Fruit fly (Drosophila melanogaster) whole organism, embryonic: Measurements from ENCODE around the gene TH1.

ENCODE experiments used
- Atf6 ChIP-seq: fragments of 200-800 bp; sonication (Bioruptor generic); IDR thresholded peaks from 2 replicates; pipeline ENCODE4 v1.3.6; 2022; ENCODE audit warnings: missing biosample characterization, missing genetic modification characterization
- CG10267 ChIP-seq: fragments of 200-800 bp; sonication (Bioruptor generic); optimal IDR thresholded peaks from 2 replicates; lab custom pipeline; 2018; ENCODE audit warnings: missing biosample characterization, mild to moderate bottlenecking, missing genetic modification characterization, moderate library complexity
- CG10366 ChIP-seq: fragments of 200-800 bp; sonication (Bioruptor generic); IDR thresholded peaks from 2 replicates; pipeline ENCODE4 v1.3.6; 2022; ENCODE audit warnings: missing biosample characterization, missing genetic modification characterization
- CG12219 ChIP-seq: fragments of 200-800 bp; sonication (Bioruptor generic); optimal IDR thresholded peaks from 3 replicates; lab custom pipeline; 2018; ENCODE audit warnings: missing biosample characterization, mild to moderate bottlenecking, missing genetic modification characterization
- CG12769 ChIP-seq: fragments of 200-800 bp; sonication (Bioruptor generic); optimal IDR thresholded peaks from 2 replicates; lab custom pipeline; 2019; ENCODE audit warnings: missing biosample characterization, mild to moderate bottlenecking, missing genetic modification characterization, moderate library complexity
- CG13296 ChIP-seq: fragments of 200-800 bp; sonication (Bioruptor generic); optimal IDR thresholded peaks from 3 replicates; lab custom pipeline; 2018; ENCODE audit warnings: missing biosample characterization, mild to moderate bottlenecking, missing genetic modification characterization
- CG14050 ChIP-seq: fragments of 200-800 bp; sonication (Bioruptor generic); IDR thresholded peaks from 3 replicates; pipeline ENCODE4 v1.3.6; 2022; ENCODE audit warnings: missing biosample characterization, missing genetic modification characterization
- CG15269 ChIP-seq: fragments of 200-800 bp; sonication (Bioruptor generic); optimal IDR thresholded peaks from 2 replicates; lab custom pipeline; 2018; ENCODE audit warnings: missing biosample characterization, mild to moderate bottlenecking, missing genetic modification characterization, moderate library complexity
- CG17568 ChIP-seq: fragments of 200-800 bp; sonication (Bioruptor generic); optimal IDR thresholded peaks from 2 replicates; lab custom pipeline; 2018; ENCODE audit warnings: missing biosample characterization, mild to moderate bottlenecking, missing genetic modification characterization, moderate library complexity
- CG17802 ChIP-seq: fragments of 200-800 bp; sonication (Bioruptor generic); optimal IDR thresholded peaks from 2 replicates; lab custom pipeline; 2018; ENCODE audit warnings: missing biosample characterization, mild to moderate bottlenecking, missing genetic modification characterization, moderate library complexity
- CG18599 ChIP-seq: fragments of 200-800 bp; sonication (Bioruptor generic); optimal IDR thresholded peaks from 3 replicates; lab custom pipeline; 2017; ENCODE audit warnings: missing biosample characterization, missing genetic modification characterization, mild to moderate bottlenecking, moderate library complexity, missing genetic modification reagents
- CG2678 ChIP-seq: fragments of 200-800 bp; sonication (Bioruptor generic); optimal IDR thresholded peaks from 3 replicates; lab custom pipeline; 2019; ENCODE audit warnings: missing biosample characterization, mild to moderate bottlenecking, missing genetic modification characterization, moderate library complexity
- CG2712 ChIP-seq: fragments of 200-800 bp; optimal IDR thresholded peaks from 3 replicates; lab custom pipeline; 2019; ENCODE audit warnings: missing biosample characterization, mild to moderate bottlenecking, missing genetic modification characterization, moderate library complexity
- CG4820 ChIP-seq: fragments of 200-800 bp; sonication (Bioruptor generic); optimal IDR thresholded peaks from 3 replicates; lab custom pipeline; 2016; ENCODE audit warnings: missing biosample characterization, missing genetic modification characterization
- CG6689 ChIP-seq: fragments of 200-800 bp; sonication (Bioruptor generic); IDR thresholded peaks from 2 replicates; pipeline ENCODE4 v1.3.6; 2022; ENCODE audit warnings: missing biosample characterization, missing genetic modification characterization
- CG7271 ChIP-seq: fragments of 200-800 bp; sonication (Bioruptor generic); optimal IDR thresholded peaks from 2 replicates; lab custom pipeline; 2018; ENCODE audit warnings: missing biosample characterization, mild to moderate bottlenecking, missing genetic modification characterization, moderate library complexity
- CG8290 ChIP-seq, 3 experiments: fragments of 200-800 bp; sonication (Bioruptor generic); optimal IDR thresholded peaks; 2 replicates each; lab custom pipeline; 2016 to 2019; ENCODE audit warnings: missing biosample characterization in 3 of 3, missing genetic modification characterization in 3 of 3, mild to moderate bottlenecking in 2 of 3, moderate library complexity in 1 of 3
- CG8359 ChIP-seq: fragments of 200-800 bp; sonication (Bioruptor generic); optimal IDR thresholded peaks from 2 replicates; lab custom pipeline; 2017; ENCODE audit warnings: missing biosample characterization, mild to moderate bottlenecking, missing genetic modification characterization, borderline replicate concordance
- CG8388 ChIP-seq: fragments of 200-800 bp; sonication (Bioruptor generic); optimal IDR thresholded peaks from 2 replicates; lab custom pipeline; 2019; ENCODE audit warnings: missing biosample characterization, mild to moderate bottlenecking, missing genetic modification characterization, moderate library complexity
- CG9437 ChIP-seq: fragments of 200-800 bp; sonication (Bioruptor generic); optimal IDR thresholded peaks from 2 replicates; lab custom pipeline; 2018; ENCODE audit warnings: missing biosample characterization, mild to moderate bottlenecking, missing genetic modification characterization
- Chrac-16 ChIP-seq: fragments of 200-800 bp; sonication (Bioruptor generic); optimal IDR thresholded peaks from 3 replicates; lab custom pipeline; 2016; ENCODE audit warnings: missing biosample characterization, missing genetic modification characterization
- HmgZ ChIP-seq: fragments of 200-800 bp; sonication (Bioruptor generic); optimal IDR thresholded peaks from 2 replicates; lab custom pipeline; 2018; ENCODE audit warnings: missing biosample characterization, mild to moderate bottlenecking, missing genetic modification characterization
- Hmr ChIP-seq: fragments of 200-800 bp; sonication (Bioruptor generic); optimal IDR thresholded peaks from 3 replicates; lab custom pipeline; 2017; ENCODE audit warnings: mild to moderate bottlenecking, missing biosample characterization, missing genetic modification reagents, missing genetic modification characterization
- Nf-YB ChIP-seq: fragments of 200-800 bp; sonication (Bioruptor generic); optimal IDR thresholded peaks from 3 replicates; lab custom pipeline; 2019; ENCODE audit warnings: missing biosample characterization, mild to moderate bottlenecking, missing genetic modification characterization, moderate library complexity
- Oaz ChIP-seq: fragments of 200-800 bp; sonication (Bioruptor generic); IDR thresholded peaks from 2 replicates; pipeline ENCODE4 v1.3.6; 2022; ENCODE audit warnings: missing biosample characterization, missing genetic modification characterization
- Oli ChIP-seq: fragments of 200-800 bp; sonication (Bioruptor generic); optimal IDR thresholded peaks from 2 replicates; lab custom pipeline; 2018; ENCODE audit warnings: missing biosample characterization, mild to moderate bottlenecking, missing genetic modification characterization, moderate library complexity
- PHDP ChIP-seq: fragments of 200-800 bp; sonication (Bioruptor generic); optimal IDR thresholded peaks from 3 replicates; lab custom pipeline; 2018; ENCODE audit warnings: missing biosample characterization, mild to moderate bottlenecking, missing genetic modification characterization, moderate library complexity
- Sin3A ChIP-seq: fragments of >200 bp; optimal IDR thresholded peaks from 2 replicates; lab custom pipeline; 2018
- Sox102F ChIP-seq: fragments of 200-800 bp; sonication (Bioruptor generic); optimal IDR thresholded peaks from 2 replicates; lab custom pipeline; 2018; ENCODE audit warnings: missing biosample characterization, mild to moderate bottlenecking, missing genetic modification characterization, moderate library complexity
- Spps ChIP-seq: fragments of 200-800 bp; sonication (Bioruptor generic); optimal IDR thresholded peaks from 2 replicates; lab custom pipeline; 2018; ENCODE audit warnings: missing biosample characterization, mild to moderate bottlenecking, missing genetic modification characterization
- az2 ChIP-seq: fragments of 200-800 bp; sonication (Bioruptor generic); optimal IDR thresholded peaks from 3 replicates; lab custom pipeline; 2016; ENCODE audit warnings: missing biosample characterization, missing genetic modification characterization
- bab2 ChIP-seq: fragments of 200-800 bp; sonication (Bioruptor generic); optimal IDR thresholded peaks from 2 replicates; lab custom pipeline; 2016; ENCODE audit warnings: missing biosample characterization, missing genetic modification characterization
- croc ChIP-seq: fragments of 200-800 bp; sonication (Bioruptor generic); conservative IDR thresholded peaks from 3 replicates; pipeline ENCODE4 v1.3.6; 2022; ENCODE audit warnings: missing biosample characterization, missing genetic modification characterization
- cwo ChIP-seq: fragments of 200-800 bp; sonication (Bioruptor generic); optimal IDR thresholded peaks from 3 replicates; lab custom pipeline; 2017; ENCODE audit warnings: missing biosample characterization, missing genetic modification characterization, mild to moderate bottlenecking, moderate library complexity, missing genetic modification reagents
- en ChIP-seq: fragments of 200-800 bp; sonication (Bioruptor generic); optimal IDR thresholded peaks from 2 replicates; lab custom pipeline; 2016; ENCODE audit warnings: missing biosample characterization, missing genetic modification characterization
- esg ChIP-seq: fragments of 200-800 bp; sonication (Bioruptor generic); conservative IDR thresholded peaks from 2 replicates; pipeline ENCODE4 v1.3.6; 2022; ENCODE audit warnings: missing biosample characterization, missing genetic modification characterization
- mirr ChIP-seq: fragments of 200-800 bp; sonication (Bioruptor generic); optimal IDR thresholded peaks from 3 replicates; lab custom pipeline; 2018; ENCODE audit warnings: missing biosample characterization, mild to moderate bottlenecking, missing genetic modification characterization
- p53 ChIP-seq: fragments of 200-800 bp; sonication (Bioruptor generic); optimal IDR thresholded peaks from 2 replicates; lab custom pipeline; 2016; ENCODE audit warnings: missing biosample characterization, missing genetic modification characterization
- pum ChIP-seq: fragments of 200-800 bp; sonication (Bioruptor generic); optimal IDR thresholded peaks from 2 replicates; lab custom pipeline; 2016; ENCODE audit warnings: missing biosample characterization, missing genetic modification characterization
- ranshi ChIP-seq: fragments of 200-800 bp; sonication (Bioruptor generic); IDR thresholded peaks from 2 replicates; pipeline ENCODE4 v1.3.6; 2022; ENCODE audit warnings: missing biosample characterization, missing genetic modification characterization
- salm ChIP-seq: fragments of 200-800 bp; sonication (Bioruptor generic); optimal IDR thresholded peaks from 2 replicates; lab custom pipeline; 2018; ENCODE audit warnings: missing biosample characterization, mild to moderate bottlenecking, missing genetic modification characterization
- sens ChIP-seq: fragments of 200-800 bp; sonication (Bioruptor generic); peaks from one replicate; lab custom pipeline; 2016; ENCODE audit warnings: missing biosample characterization, missing genetic modification characterization
- seq ChIP-seq: fragments of 200-800 bp; sonication (Bioruptor generic); IDR thresholded peaks from 2 replicates; pipeline ENCODE4 v1.3.6; 2022; ENCODE audit warnings: missing biosample characterization, missing genetic modification characterization
- slou ChIP-seq: fragments of 200-800 bp; sonication (Bioruptor generic); optimal IDR thresholded peaks from 3 replicates; lab custom pipeline; 2016; ENCODE audit warnings: missing biosample characterization, missing genetic modification characterization
- sr ChIP-seq: fragments of 200-800 bp; sonication (Bioruptor generic); IDR thresholded peaks from 3 replicates; pipeline ENCODE4 v1.3.6; 2022; ENCODE audit warnings: missing biosample characterization, missing genetic modification characterization
- ssp ChIP-seq: fragments of 200-800 bp; sonication (Bioruptor generic); IDR thresholded peaks from 2 replicates; pipeline ENCODE4 v1.3.6; 2022; ENCODE audit warnings: missing biosample characterization, missing genetic modification characterization
- vnd ChIP-seq: fragments of 200-800 bp; sonication (Bioruptor generic); IDR thresholded peaks from 3 replicates; pipeline ENCODE4 v1.3.6; 2022; ENCODE audit warnings: missing biosample characterization, missing genetic modification characterization; ENCODE audit not compliant: partially characterized antibody

Gene TH1

DNA sequence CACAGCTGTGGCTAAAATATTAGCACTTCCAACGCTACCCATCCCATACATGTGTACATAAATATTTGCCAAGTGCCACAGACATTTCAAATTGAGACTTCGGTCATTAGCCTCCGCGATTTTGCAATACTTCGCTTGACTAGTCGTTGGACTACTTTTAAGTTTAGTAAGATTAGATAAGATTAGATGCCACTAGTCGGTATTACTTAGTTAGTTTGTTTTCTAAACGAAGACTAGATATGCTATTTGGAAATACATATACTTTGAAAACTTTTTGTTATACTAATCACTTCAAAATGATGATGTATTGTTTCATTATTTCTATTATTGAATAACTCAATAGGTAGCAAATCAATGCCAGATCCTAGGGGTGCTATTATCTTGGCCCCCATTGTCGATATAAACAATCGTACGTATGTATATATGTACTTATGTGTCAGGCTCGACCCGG lies 5.3 kb downstream of the TH1 start (continued):
- no peak for TF ChIP-seq CG12769 (tag; lab: Kevin White, UChicago)
- no peak for TF ChIP-seq slou
- peak; percentile 31 for TF ChIP-seq HmgZ (tag; lab: Kevin White, UChicago)
- 0 out of 2 replicates have a peak, but pooled peaks have one; percentile 30 for TF ChIP-seq ssp
- no peak for TF ChIP-seq salm (tag; lab: Kevin White, UChicago)
- TF ChIP-seq cwo (GFP tag; lab: Kevin White, UChicago): peak; percentile 56
- no peak for TF ChIP-seq Spps
- TF ChIP-seq sr (GFP tag; lab: Robert Waterston, UW): no peak
- TF ChIP-seq CG12219 (GFP tag; lab: Kevin White, UChicago): peak; percentile 20
- peak; percentile 28 for TF ChIP-seq CG9437 (GFP tag; lab: Kevin White, UChicago)
- TF ChIP-seq esg (GFP tag; lab: Robert Waterston, UW): no peak
- TF ChIP-seq PHDP (tag; lab: Kevin White, UChicago): peak; percentile 24
- peak; percentile 68 for TF ChIP-seq CG2678
- no peak for TF ChIP-seq CG8388 (GFP tag; lab: Kevin White, UChicago)
- peak; percentile 50 for TF ChIP-seq Hmr
- peak; percentile 38 for TF ChIP-seq bab2 (GFP tag; lab: Kevin White, UChicago)
- peak; percentile 38 for TF ChIP-seq mirr
- peak; percentile 22 for TF ChIP-seq CG13296 (GFP tag; lab: Kevin White, UChicago)
- peak; percentile 17; the same call in 1 of the 2 replicates for TF ChIP-seq CG6689 (GFP tag; lab: Robert Waterston, UW)
- TF ChIP-seq sens (GFP tag; lab: Kevin White, UChicago): peak; percentile 71
- TF ChIP-seq CG15269 (tag; lab: Kevin White, UChicago): peak; percentile 45

DNA sequence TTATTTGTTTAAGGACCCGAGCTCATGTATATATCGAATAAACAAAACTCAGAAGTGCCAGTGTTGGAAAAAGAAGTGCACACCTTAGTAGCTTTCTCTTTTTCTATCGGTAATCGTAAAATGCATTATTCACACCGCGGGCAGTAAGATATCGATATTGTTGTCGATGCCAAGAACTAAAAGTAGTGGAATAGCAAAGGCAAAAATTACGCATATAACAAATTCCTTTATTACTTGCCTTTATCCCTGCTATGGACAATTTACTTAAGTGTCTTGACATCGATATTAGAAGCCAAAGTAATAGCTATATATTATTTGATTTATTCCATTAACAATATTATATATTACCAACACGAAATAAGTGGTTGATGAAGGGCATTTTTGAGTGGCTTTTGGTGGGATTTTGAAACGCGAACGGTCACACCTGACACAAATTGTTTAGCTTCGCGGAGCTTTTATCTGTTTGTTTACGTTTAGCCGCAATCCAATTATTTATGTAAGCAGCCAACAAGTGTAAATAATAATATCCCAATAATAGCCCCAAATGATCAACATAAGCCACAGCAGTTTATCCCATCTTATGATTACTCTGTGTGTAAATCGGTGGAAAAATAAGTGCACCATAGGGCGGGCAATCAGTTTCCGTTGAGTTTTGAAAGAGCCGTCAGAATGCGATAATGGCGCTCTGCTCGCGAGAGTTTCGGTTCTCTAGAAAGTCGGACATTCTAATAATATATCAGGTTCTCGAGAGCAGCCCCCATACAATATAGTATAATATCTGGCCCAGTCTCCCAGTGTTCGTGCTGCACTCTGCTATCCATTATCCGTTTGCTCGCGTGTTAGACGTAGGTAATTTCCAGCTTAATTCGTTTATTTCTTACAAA lies 6.2 kb downstream of the TH1 start, which contains the start of the genes CG9992 and CG4239:
TSS of gene CG9992 (minus strand) at position 66 of the 884 bp plus-strand sequence.
TSS of gene CG4239 (plus strand) at position 436 of the 884 bp plus-strand sequence.
- no peak for TF ChIP-seq Nf-YB
- TF ChIP-seq CG14050 (GFP tag; lab: Robert Waterston, UW): no peak; the same call in 2 of the 3 replicates
- no peak for TF ChIP-seq seq
- no peak for TF ChIP-seq p53
- TF ChIP-seq CG18599 (GFP tag; lab: Kevin White, UChicago): peak; percentile 8
- no peak for TF ChIP-seq en (GFP tag; lab: Kevin White, UChicago)
- peak; percentile 93 for TF ChIP-seq CG10267
- no peak; the same call in 2 of the 3 replicates for TF ChIP-seq vnd (GFP tag; lab: Robert Waterston, UW)
- TF ChIP-seq CG8290 (GFP tag; optimal IDR thresholded peaks at IDR 0.05; lab: Kevin White, UChicago): peak; percentile 74
- TF ChIP-seq CG8290 (tag; optimal IDR thresholded peaks at IDR 0.05; lab: Kevin White, UChicago): peak; percentile 18 to 61
- TF ChIP-seq CG17802 (tag; lab: Kevin White, UChicago): peak; percentile 81
- TF ChIP-seq Chrac-16 (GFP tag; lab: Kevin White, UChicago): peak; percentile 70
- TF ChIP-seq Atf6 (GFP tag; lab: Robert Waterston, UW): peak; percentile 62
- peak; percentile 67 for TF ChIP-seq Oli
- no peak for TF ChIP-seq cwo (GFP tag; lab: Kevin White, UChicago)
- TF ChIP-seq CG17568 (GFP tag; lab: Kevin White, UChicago): peak; percentile 20
- peak; percentile 81 for TF ChIP-seq Sin3A (lab: Kevin White, UChicago)
- peak; percentile 56; the same call in 1 of the 2 replicates for TF ChIP-seq ranshi (GFP tag; lab: Robert Waterston, UW)
- TF ChIP-seq Oaz (GFP tag; lab: Robert Waterston, UW): no peak
- peak; percentile 49; the same call in 2 of the 3 replicates for TF ChIP-seq croc (GFP tag; lab: Robert Waterston, UW)
- TF ChIP-seq az2 (GFP tag; lab: Kevin White, UChicago): peak; percentile 63
- peak; percentile 3 for TF ChIP-seq CG4820 (GFP tag; lab: Kevin White, UChicago)
- TF ChIP-seq CG8359: no peak
- peak; percentile 51; the same call in 1 of the 2 replicates for TF ChIP-seq CG10366
- peak; percentile 64 for TF ChIP-seq Sox102F (GFP tag; lab: Kevin White, UChicago)
- TF ChIP-seq CG6689 (GFP tag; lab: Robert Waterston, UW): peak; percentile 29; the same call in 1 of the 2 replicates
- peak; percentile 7 for TF ChIP-seq pum (GFP tag; lab: Kevin White, UChicago)
- TF ChIP-seq CG2712 (tag; lab: Kevin White, UChicago): peak; percentile 74
- peak; percentile 57 for TF ChIP-seq CG7271
